Worm (Caenorhabditis elegans) whole organism, L4 larva: ENCODE results near the gene srlf-2.

Source experiments
- D1046.2 ChIP-seq: fragments of 200-800 bp; sonication (Bioruptor generic); IDR thresholded peaks from 2 replicates; pipeline ENCODE4 v1.3.6; 2022; ENCODE audit warnings: missing genetic modification characterization, missing compliant biosample characterization
- F10B5.3 ChIP-seq: sonication (generic microtip); optimal IDR thresholded peaks from 2 replicates; lab custom pipeline; 2016; ENCODE audit warnings: mild to moderate bottlenecking, missing genetic modification characterization, missing compliant biosample characterization
- F37D6.2 ChIP-seq: sonication (generic microtip); optimal IDR thresholded peaks from 2 replicates; lab custom pipeline; 2016; ENCODE audit warnings: mild to moderate bottlenecking, missing genetic modification characterization, missing compliant biosample characterization
- F44E2.7 ChIP-seq: fragments of 200-800 bp; sonication (Bioruptor generic); IDR thresholded peaks from 2 replicates; pipeline ENCODE4 v2.1.2; 2022; ENCODE audit warnings: missing genetic modification characterization, missing compliant biosample characterization
- R02D3.7 ChIP-seq: fragments of 150-350 bp; sonication (generic microtip); optimal IDR thresholded peaks from 3 replicates; lab custom pipeline; 2014; ENCODE audit warnings: missing biosample characterization, missing genetic modification characterization
- T26A8.4 ChIP-seq: fragments of 200-800 bp; sonication (Bioruptor generic); IDR thresholded peaks from 2 replicates; pipeline ENCODE4 v1.3.6; 2022; ENCODE audit warnings: missing genetic modification characterization, missing compliant biosample characterization
- ZK337.2 ChIP-seq: fragments of 200-800 bp; sonication (Bioruptor generic); IDR thresholded peaks from 2 replicates; pipeline ENCODE4 v1.3.6; 2022; ENCODE audit warnings: missing genetic modification reagents, missing genetic modification characterization, missing compliant biosample characterization
- ZK546.5 ChIP-seq, 2 experiments: sonication (generic microtip); optimal IDR thresholded peaks; 2 replicates each; lab custom pipeline; 2017; ENCODE audit warnings: missing biosample characterization in 2 of 2, missing genetic modification characterization in 2 of 2
- aly-2 ChIP-seq: sonication (generic microtip); optimal IDR thresholded peaks from 2 replicates; lab custom pipeline; 2018; ENCODE audit warnings: missing biosample characterization, missing genetic modification characterization
- arid-1 ChIP-seq: fragments of 200-800 bp; sonication (Bioruptor generic); conservative IDR thresholded peaks from 2 replicates; pipeline ENCODE4 v1.3.6; 2022; ENCODE audit warnings: missing genetic modification reagents, missing genetic modification characterization, missing compliant biosample characterization
- attf-4 ChIP-seq: sonication (generic microtip); optimal IDR thresholded peaks from 3 replicates; lab custom pipeline; 2017; ENCODE audit warnings: missing biosample characterization, missing genetic modification characterization
- ceh-44 ChIP-seq: fragments of 200-800 bp; sonication (Bioruptor generic); IDR thresholded peaks from 2 replicates; pipeline ENCODE4 v1.3.6; 2022; ENCODE audit warnings: missing genetic modification reagents, missing genetic modification characterization, missing compliant biosample characterization
- ceh-62 ChIP-seq: sonication (generic microtip); optimal IDR thresholded peaks from 2 replicates; lab custom pipeline; 2017; ENCODE audit warnings: missing biosample characterization, missing genetic modification characterization
- ctbp-1 ChIP-seq: fragments of 200-800 bp; sonication (Bioruptor generic); IDR thresholded peaks from 2 replicates; pipeline ENCODE4 v1.3.6; 2022; ENCODE audit warnings: missing genetic modification reagents, missing genetic modification characterization, missing compliant biosample characterization
- daf-12 ChIP-seq: fragments of 150-350 bp; optimal IDR thresholded peaks from 2 replicates; lab custom pipeline; 2014; ENCODE audit warnings: missing biosample characterization, missing genetic modification reagents, missing genetic modification characterization
- daf-8 ChIP-seq: fragments of 200-800 bp; sonication (Bioruptor generic); IDR thresholded peaks from 2 replicates; pipeline ENCODE4 v1.3.6; 2022; ENCODE audit warnings: missing genetic modification characterization, missing compliant biosample characterization
- dmd-6 ChIP-seq: fragments of 200-800 bp; sonication (Bioruptor generic); IDR thresholded peaks from 2 replicates; pipeline ENCODE4 v1.3.6; 2022; ENCODE audit warnings: missing genetic modification reagents, missing genetic modification characterization, missing compliant biosample characterization
- dmd-8 ChIP-seq: fragments of 200-800 bp; sonication (Bioruptor generic); IDR thresholded peaks from 2 replicates; pipeline ENCODE4 v1.3.6; 2022; ENCODE audit warnings: missing genetic modification characterization, missing compliant biosample characterization
- dpl-1 ChIP-seq: fragments of 150-350 bp; optimal IDR thresholded peaks from 2 replicates; lab custom pipeline; 2014; ENCODE audit warnings: missing biosample characterization, missing genetic modification reagents, missing genetic modification characterization
- duxl-1 ChIP-seq: sonication (generic microtip); optimal IDR thresholded peaks from 2 replicates; lab custom pipeline; 2016; ENCODE audit warnings: mild to moderate bottlenecking, missing genetic modification characterization, moderate library complexity, missing compliant biosample characterization; ENCODE audit not compliant: poor library complexity
- egl-27 ChIP-seq: sonication (generic microtip); optimal IDR thresholded peaks from 3 replicates; lab custom pipeline; 2017; ENCODE audit warnings: missing biosample characterization, missing genetic modification reagents, missing genetic modification characterization
- fos-1 ChIP-seq: fragments of 150-350 bp; optimal IDR thresholded peaks from 2 replicates; lab custom pipeline; 2014; ENCODE audit warnings: missing biosample characterization, missing genetic modification characterization
- hlh-11 ChIP-seq: fragments of 200-800 bp; sonication (Bioruptor generic); optimal IDR thresholded peaks from 2 replicates; lab custom pipeline; 2018; ENCODE audit warnings: mild to moderate bottlenecking, missing genetic modification characterization, missing compliant biosample characterization
- hlh-30 ChIP-seq: sonication (generic microtip); optimal IDR thresholded peaks from 2 replicates; lab custom pipeline; 2017; ENCODE audit warnings: antibody characterized with exemption, mild to moderate bottlenecking, missing genetic modification characterization, missing compliant biosample characterization; ENCODE audit not compliant: insufficient read depth
- hmg-1.1 ChIP-seq: fragments of 200-800 bp; sonication (Bioruptor generic); IDR thresholded peaks from 2 replicates; pipeline ENCODE4 v1.3.6; 2022; ENCODE audit warnings: missing genetic modification reagents, missing genetic modification characterization, missing compliant biosample characterization
- lim-7 ChIP-seq: fragments of 200-800 bp; sonication (Bioruptor generic); IDR thresholded peaks from 2 replicates; pipeline ENCODE4 v1.3.6; 2022; ENCODE audit warnings: missing genetic modification characterization, missing compliant biosample characterization
- lin-15B ChIP-seq: fragments of 150-350 bp; sonication (generic microtip); optimal IDR thresholded peaks from 3 replicates; lab custom pipeline; 2014; ENCODE audit warnings: missing biosample characterization, missing genetic modification characterization
- lin-29 ChIP-seq: fragments of 200-800 bp; sonication (Bioruptor generic); IDR thresholded peaks from 2 replicates; pipeline ENCODE4 v1.3.6; 2022; ENCODE audit warnings: missing genetic modification reagents, missing genetic modification characterization, missing compliant biosample characterization
- lin-39 ChIP-seq: fragments of 150-350 bp; optimal IDR thresholded peaks from 2 replicates; lab custom pipeline; 2014; ENCODE audit warnings: missing biosample characterization, missing genetic modification reagents, missing genetic modification characterization
- lsy-2 ChIP-seq, 2 experiments: fragments of 150-350 bp in 1 of 2; sonication (generic microtip) in 1 of 2; optimal IDR thresholded peaks; 2 replicates each; lab custom pipeline; 2014 to 2017; ENCODE audit warnings: missing biosample characterization in 2 of 2, missing genetic modification characterization in 2 of 2
- mdl-1 ChIP-seq, 2 experiments: fragments of 150-350 bp in 1 of 2; sonication (generic microtip) in 1 of 2; optimal IDR thresholded peaks; 2 replicates each; lab custom pipeline; 2014 to 2017; ENCODE audit warnings: missing biosample characterization in 2 of 2, missing genetic modification characterization in 2 of 2
- mdt-29 ChIP-seq: fragments of 200-800 bp; sonication (Bioruptor generic); IDR thresholded peaks from 2 replicates; pipeline ENCODE4 v1.3.6; 2022; ENCODE audit warnings: missing genetic modification reagents, missing genetic modification characterization, missing compliant biosample characterization
- mxl-2 ChIP-seq: fragments of 200-800 bp; sonication (Bioruptor generic); conservative IDR thresholded peaks from 2 replicates; pipeline ENCODE4 v1.3.6; 2022; ENCODE audit warnings: missing genetic modification reagents, missing genetic modification characterization, missing compliant biosample characterization
- nhr-10 ChIP-seq: fragments of 150-350 bp; optimal IDR thresholded peaks from 2 replicates; lab custom pipeline; 2014; ENCODE audit warnings: missing biosample characterization, missing genetic modification characterization
- nhr-11 ChIP-seq: fragments of 150-350 bp; optimal IDR thresholded peaks from 2 replicates; lab custom pipeline; 2014; ENCODE audit warnings: missing biosample characterization, missing genetic modification characterization
- nhr-237 ChIP-seq: sonication (generic microtip); optimal IDR thresholded peaks from 2 replicates; lab custom pipeline; 2017; ENCODE audit warnings: missing biosample characterization, missing genetic modification characterization
- nhr-25 ChIP-seq: sonication (generic microtip); optimal IDR thresholded peaks from 2 replicates; lab custom pipeline; 2017; ENCODE audit warnings: missing genetic modification characterization, mild to moderate bottlenecking, missing compliant biosample characterization, antibody characterized with exemption, moderate library complexity, borderline replicate concordance; ENCODE audit not compliant: insufficient read depth
- nhr-41 ChIP-seq: fragments of 200-800 bp; sonication (Bioruptor generic); IDR thresholded peaks from 2 replicates; pipeline ENCODE4 v1.3.6; 2022; ENCODE audit warnings: missing genetic modification reagents, missing genetic modification characterization, missing compliant biosample characterization
- nhr-6 ChIP-seq: fragments of 150-350 bp; optimal IDR thresholded peaks from 2 replicates; lab custom pipeline; 2014; ENCODE audit warnings: missing biosample characterization, missing genetic modification characterization
- nhr-76 ChIP-seq: fragments of 150-350 bp; optimal IDR thresholded peaks from 2 replicates; lab custom pipeline; 2014; ENCODE audit warnings: missing biosample characterization, missing genetic modification characterization
- nhr-77 ChIP-seq: fragments of 150-350 bp; optimal IDR thresholded peaks from 2 replicates; lab custom pipeline; 2014; ENCODE audit warnings: missing biosample characterization, missing genetic modification characterization
- php-3 ChIP-seq: fragments of 200-800 bp; sonication (Bioruptor generic); IDR thresholded peaks from 2 replicates; pipeline ENCODE4 v1.3.6; 2022; ENCODE audit warnings: missing genetic modification reagents, missing genetic modification characterization, missing compliant biosample characterization
- saeg-2 ChIP-seq: fragments of 200-800 bp; sonication (Bioruptor generic); IDR thresholded peaks from 2 replicates; pipeline ENCODE4 v1.3.6; 2022; ENCODE audit warnings: missing genetic modification reagents, missing genetic modification characterization, missing compliant biosample characterization
- snpc-4 ChIP-seq: fragments of 150-350 bp; optimal IDR thresholded peaks from 2 replicates; lab custom pipeline; 2014; ENCODE audit warnings: missing biosample characterization, missing genetic modification characterization
- spr-3 ChIP-seq: fragments of 200-800 bp; sonication (Bioruptor generic); optimal IDR thresholded peaks from 2 replicates; lab custom pipeline; 2018; ENCODE audit warnings: mild to moderate bottlenecking, missing genetic modification characterization, missing compliant biosample characterization
- tra-1 ChIP-seq: fragments of 200-800 bp; sonication (Bioruptor generic); IDR thresholded peaks from 2 replicates; pipeline ENCODE4 v1.3.6; 2022; ENCODE audit warnings: missing genetic modification reagents, missing genetic modification characterization, missing compliant biosample characterization
- unc-130 ChIP-seq: sonication (generic microtip); optimal IDR thresholded peaks from 2 replicates; lab custom pipeline; 2016; ENCODE audit warnings: missing genetic modification reagents, missing genetic modification characterization, missing compliant biosample characterization
- unc-62 ChIP-seq, 3 experiments: fragments of 150-350 bp in 1 of 3; sonication (generic microtip); optimal IDR thresholded peaks in 2 of 3; peaks in 1 of 3; 1 replicate in 1 of 3; 2 replicates in 2 of 3; lab custom pipeline; 2014 to 2017; ENCODE audit warnings: missing biosample characterization in 3 of 3, missing genetic modification characterization in 3 of 3, missing genetic modification reagents in 3 of 3, missing genotype in 1 of 3
- vab-7 ChIP-seq: fragments of 200-800 bp; sonication (Bioruptor generic); IDR thresholded peaks from 2 replicates; pipeline ENCODE4 v1.3.6; 2022; ENCODE audit warnings: missing genetic modification reagents, missing genetic modification characterization, missing compliant biosample characterization
- zfp-2 ChIP-seq: sonication (generic microtip); optimal IDR thresholded peaks from 2 replicates; lab custom pipeline; 2016; ENCODE audit warnings: mild to moderate bottlenecking, missing genetic modification characterization, missing compliant biosample characterization
- zip-2 ChIP-seq: fragments of 150-350 bp; optimal IDR thresholded peaks from 2 replicates; lab custom pipeline; 2014; ENCODE audit warnings: missing biosample characterization, missing genetic modification characterization
- ztf-7 ChIP-seq: fragments of 150-350 bp; optimal IDR thresholded peaks from 2 replicates; lab custom pipeline; 2014; ENCODE audit warnings: missing biosample characterization, missing genetic modification characterization

Gene srlf-2

DNA sequence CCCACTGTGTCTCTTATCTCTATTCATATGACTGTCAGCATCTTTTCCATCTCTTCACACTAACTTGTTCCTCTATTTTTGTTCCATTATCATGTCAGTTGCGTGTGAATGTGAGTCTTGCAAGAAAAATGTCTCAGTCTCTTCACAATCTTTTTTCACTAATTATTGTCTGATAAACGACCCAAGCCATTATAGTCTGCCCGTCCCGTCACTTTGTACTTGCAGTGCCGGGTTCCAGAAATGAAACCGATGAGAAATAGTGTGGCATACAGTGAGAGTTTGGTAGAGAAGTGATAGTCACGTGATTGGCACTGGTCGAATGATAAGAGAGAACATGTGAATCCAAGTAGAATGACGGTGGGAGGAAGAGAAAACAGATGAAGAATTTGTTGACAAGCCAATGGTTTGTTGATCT is 37.6 kb downstream of the srlf-2 start (continued):
- TF ChIP-seq daf-12 (tag; lab: Kevin White, UChicago): no peak
- no peak for TF ChIP-seq F10B5.3 (tag; lab: Kevin White, UChicago)
- TF ChIP-seq ceh-44 (GFP tag; lab: Robert Waterston, UW): no peak
- TF ChIP-seq ZK546.5 (tag; optimal IDR thresholded peaks at IDR 0.05; lab: Kevin White, UChicago): no peak
- no peak for TF ChIP-seq fos-1
- TF ChIP-seq zfp-2 (tag; lab: Kevin White, UChicago): no peak
- TF ChIP-seq nhr-77: peak; percentile 94
- TF ChIP-seq nhr-6 (tag; lab: Kevin White, UChicago): peak; percentile 75
- no peak for TF ChIP-seq lin-29 (GFP tag; lab: Robert Waterston, UW)
- peak; percentile 7 for TF ChIP-seq duxl-1 (tag; lab: Kevin White, UChicago)
- no peak for TF ChIP-seq lin-15B (tag; lab: Kevin White, UChicago)
- TF ChIP-seq ctbp-1 (GFP tag; lab: Robert Waterston, UW): 0 out of 2 replicates have a peak, but pooled peaks have one; percentile 42
- 0 out of 2 replicates have a peak, but pooled peaks have one; percentile 27 for TF ChIP-seq arid-1 (GFP tag; lab: Robert Waterston, UW)
- TF ChIP-seq zip-2 (tag; lab: Kevin White, UChicago): no peak
- peak in 1 of 2 experiments; percentile 69 for TF ChIP-seq unc-62 (GFP tag; optimal IDR thresholded peaks at IDR 0.05 in 1 of 2; lab: Kevin White, UChicago)
- TF ChIP-seq unc-62 (tag; optimal IDR thresholded peaks at IDR 0.05; lab: Kevin White, UChicago): peak; percentile 47
- TF ChIP-seq nhr-11 (tag; lab: Kevin White, UChicago): peak; percentile 95
- TF ChIP-seq dpl-1 (GFP tag; lab: Kevin White, UChicago): peak; percentile 60
- no peak for TF ChIP-seq nhr-25
- peak; percentile 96 for TF ChIP-seq saeg-2 (GFP tag; lab: Robert Waterston, UW)
- TF ChIP-seq F44E2.7 (GFP tag; lab: Robert Waterston, UW): no peak
- TF ChIP-seq egl-27 (tag; lab: Kevin White, UChicago): no peak
- TF ChIP-seq mxl-2 (GFP tag; lab: Robert Waterston, UW): peak; percentile 84
- TF ChIP-seq nhr-10 (tag; lab: Kevin White, UChicago): peak; percentile 92
- TF ChIP-seq mdt-29 (GFP tag; lab: Robert Waterston, UW): peak; percentile 89
- no peak for TF ChIP-seq R02D3.7 (tag; lab: Kevin White, UChicago)
- peak; percentile 75 to 84 for TF ChIP-seq lsy-2 (tag; optimal IDR thresholded peaks at IDR 0.05; lab: Kevin White, UChicago)
- no peak for TF ChIP-seq ceh-62 (tag; lab: Kevin White, UChicago)
- TF ChIP-seq ZK337.2: no peak
- peak; percentile 96 for TF ChIP-seq tra-1 (GFP tag; lab: Robert Waterston, UW)
- no peak for TF ChIP-seq spr-3 (GFP tag; lab: Kevin White, UChicago)
- peak; percentile 82 for TF ChIP-seq nhr-76 (tag; lab: Kevin White, UChicago)
- no peak for TF ChIP-seq dmd-8 (GFP tag; lab: Robert Waterston, UW)
- TF ChIP-seq lim-7 (GFP tag; lab: Robert Waterston, UW): no peak
- no peak for TF ChIP-seq daf-8 (GFP tag; lab: Robert Waterston, UW)
- TF ChIP-seq hlh-30 (tag; lab: Kevin White, UChicago): peak; percentile 98
- TF ChIP-seq D1046.2 (GFP tag; lab: Robert Waterston, UW): no peak
- peak; percentile 81 for TF ChIP-seq T26A8.4 (GFP tag; lab: Robert Waterston, UW)
- 0 out of 2 replicates have a peak, but pooled peaks have one; percentile 73 for TF ChIP-seq nhr-41 (GFP tag; lab: Robert Waterston, UW)
- no peak for TF ChIP-seq nhr-237 (tag; lab: Kevin White, UChicago)
- no peak for TF ChIP-seq unc-130 (GFP tag; lab: Kevin White, UChicago)
- TF ChIP-seq hmg-1.1 (GFP tag; lab: Robert Waterston, UW): peak; percentile 55
- TF ChIP-seq aly-2 (tag; lab: Kevin White, UChicago): no peak
- TF ChIP-seq snpc-4 (tag; lab: Kevin White, UChicago): no peak
- TF ChIP-seq ztf-7 (tag; lab: Kevin White, UChicago): peak; percentile 70
- no peak for TF ChIP-seq vab-7 (GFP tag; lab: Robert Waterston, UW)
- no peak for TF ChIP-seq lin-39
- TF ChIP-seq dmd-6 (GFP tag; lab: Robert Waterston, UW): peak; percentile 99
- TF ChIP-seq attf-4: no peak
- TF ChIP-seq mdl-1 (tag; optimal IDR thresholded peaks at IDR 0.05; lab: Kevin White, UChicago): peak; percentile 79 to 95
- no peak for TF ChIP-seq F37D6.2 (tag; lab: Kevin White, UChicago)
- peak; percentile 100 for TF ChIP-seq hlh-11
- TF ChIP-seq php-3 (GFP tag; lab: Robert Waterston, UW): peak; percentile 96
